Fruit fly (Drosophila melanogaster) whole organism, prepupa: Measurements from ENCODE around the gene Cdc7.

Experiments
- Met ChIP-seq: fragments of 200-800 bp; sonication (Bioruptor generic); optimal IDR thresholded peaks from 3 replicates; lab custom pipeline; 2016; ENCODE audit warnings: missing biosample characterization, missing genetic modification characterization
- lz ChIP-seq: fragments of 200-800 bp; sonication (Bioruptor generic); optimal IDR thresholded peaks from 3 replicates; lab custom pipeline; 2016; ENCODE audit warnings: missing biosample characterization, missing genetic modification characterization

- TF ChIP-seq Met (GFP tag; lab: Kevin White, UChicago) (no peak), lz (no peak)
Observed at dm6 chrX:6700990-6701530, 46.7 kb downstream of the Cdc7 start.
